Fruit fly (Drosophila melanogaster) whole organism, wandering third instar larva: ENCODE measurements around the gene CG3386.
A peak's percentile ranks its signal among the peaks of the same experiment; 100 is the strongest.

Experiments
- CrebA ChIP-seq: fragments of 200-800 bp; sonication (Bioruptor generic); optimal IDR thresholded peaks from 2 replicates; lab custom pipeline; 2016; ENCODE audit warnings: missing biosample characterization, mild to moderate bottlenecking, missing genetic modification characterization, borderline replicate concordance
- Hnf4 ChIP-seq: fragments of 200-800 bp; sonication (Bioruptor generic); optimal IDR thresholded peaks from 2 replicates; lab custom pipeline; 2016; ENCODE audit warnings: missing biosample characterization, mild to moderate bottlenecking, missing genetic modification characterization
- Mio ChIP-seq: sonication (Bioruptor generic); optimal IDR thresholded peaks from 2 replicates; lab custom pipeline; 2016; ENCODE audit warnings: missing biosample characterization, missing genetic modification characterization
- OdsH ChIP-seq: fragments of 200-800 bp; sonication (Bioruptor generic); optimal IDR thresholded peaks from 2 replicates; lab custom pipeline; 2016; ENCODE audit warnings: missing biosample characterization, mild to moderate bottlenecking, missing genetic modification characterization
- br ChIP-seq: fragments of 200-800 bp; sonication (Bioruptor generic); optimal IDR thresholded peaks from 2 replicates; lab custom pipeline; 2016; ENCODE audit warnings: missing biosample characterization, missing genetic modification characterization
- dmrt93B ChIP-seq: fragments of 200-800 bp; sonication (Bioruptor generic); optimal IDR thresholded peaks from 2 replicates; lab custom pipeline; 2018; ENCODE audit warnings: missing biosample characterization, mild to moderate bottlenecking, missing genetic modification characterization
- dsf ChIP-seq: sonication (Bioruptor generic); optimal IDR thresholded peaks from 2 replicates; lab custom pipeline; 2016; ENCODE audit warnings: missing biosample characterization, missing genetic modification characterization, borderline replicate concordance
- psq ChIP-seq: fragments of 200-800 bp; sonication (Bioruptor generic); optimal IDR thresholded peaks from 3 replicates; lab custom pipeline; 2017; ENCODE audit warnings: missing biosample characterization, mild to moderate bottlenecking, missing genetic modification characterization, moderate library complexity
- usp ChIP-seq: fragments of >200 bp; optimal IDR thresholded peaks from 2 replicates; lab custom pipeline; 2017; ENCODE audit warnings: missing biosample characterization, missing genetic modification characterization

DNA sequence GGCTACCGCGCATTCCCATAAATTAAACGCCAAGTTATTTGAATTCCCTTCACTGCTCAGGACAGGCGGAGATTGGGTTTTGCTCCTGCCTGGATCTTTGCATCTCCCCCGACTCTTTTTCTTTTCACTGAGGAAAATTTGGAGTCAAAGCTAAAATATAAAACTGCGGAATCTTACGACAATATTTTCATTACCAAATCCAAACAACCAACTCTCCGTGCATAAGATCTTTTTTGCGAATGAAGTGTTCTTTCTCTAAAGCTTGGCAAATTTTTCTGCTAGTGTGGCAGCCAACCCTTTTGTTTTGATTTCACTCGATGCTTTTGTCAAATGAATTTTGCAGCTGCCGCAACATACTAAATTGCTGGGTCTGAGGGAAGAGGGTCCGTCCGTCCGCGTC lies 45.6 kb upstream of the CG3386 start:
- TF ChIP-seq dsf (GFP tag; lab: Kevin White, UChicago) (peak; percentile 25), OdsH (GFP tag; lab: Kevin White, UChicago) (peak; percentile 91), CrebA (GFP tag; lab: Kevin White, UChicago) (peak; percentile 78), Mio (GFP tag; lab: Kevin White, UChicago) (no peak), dmrt93B (GFP tag; lab: Kevin White, UChicago) (peak; percentile 64), psq (peak; percentile 82), usp (GFP tag; lab: Kevin White, UChicago) (no peak), br (peak; percentile 91), Hnf4 (GFP tag; lab: Kevin White, UChicago) (peak; percentile 88)
